Fruit fly (Drosophila melanogaster): ENCODE data around the gene RhoU.

RhoU gene

DNA sequence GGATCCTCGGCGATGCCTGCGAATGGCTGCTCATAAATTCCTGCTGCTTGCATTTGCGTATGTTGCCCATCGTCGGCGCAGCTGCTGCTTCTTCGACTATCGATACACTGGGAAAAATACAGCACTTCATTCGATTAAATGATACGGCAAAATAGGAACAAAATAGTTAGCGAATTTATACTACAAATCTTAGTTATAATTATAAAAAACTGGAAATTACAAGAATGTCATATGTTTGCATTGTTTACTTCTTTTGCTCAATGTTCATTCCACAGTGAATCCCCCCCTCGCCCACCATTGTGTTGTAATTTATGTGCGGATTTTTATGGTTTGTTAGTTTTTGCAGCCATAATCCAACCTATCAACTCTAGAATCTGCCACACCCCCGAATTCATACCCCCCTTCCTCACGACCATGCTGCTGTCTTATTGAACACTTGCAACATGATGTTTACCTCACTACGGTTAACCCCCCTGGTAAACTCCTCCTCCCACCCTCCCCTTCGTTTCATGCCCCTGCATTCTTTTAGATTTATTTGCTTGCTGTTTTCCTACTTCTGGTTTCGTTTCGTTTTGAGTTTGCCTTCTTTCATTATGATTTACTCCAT lies 19.5 kb downstream of the RhoU start:
- TF ChIP-seq h (GFP tag; optimal IDR thresholded peaks at IDR 0.05) (peak; percentile 30), HLH106 (tag; optimal IDR thresholded peaks at IDR 0.05) (peak; percentile 16), Jra (GFP tag; optimal IDR thresholded peaks at IDR 0.05) (no peak), ey (GFP tag; optimal IDR thresholded peaks at IDR 0.05) (peak; percentile 15), Hr78 (GFP tag; optimal IDR thresholded peaks at IDR 0.05) (no peak), rgr (GFP tag; optimal IDR thresholded peaks at IDR 0.05) (peak; percentile 10), jim (GFP tag; optimal IDR thresholded peaks at IDR 0.05) (no peak), Sp1 (GFP tag; optimal IDR thresholded peaks at IDR 0.05) (no peak), dl (GFP tag; optimal IDR thresholded peaks at IDR 0.05; ENCODE audit: insufficient read depth in 1 of 2, partially characterized antibody in 2 of 2) (no peak), sage (GFP tag; optimal IDR thresholded peaks at IDR 0.05) (no peak), psq (GFP tag; optimal IDR thresholded peaks at IDR 0.05) (peak; percentile 43), foxo (GFP tag; optimal IDR thresholded peaks at IDR 0.05) (peak in 1 of 2 experiments; percentile 8), OdsH (GFP tag; optimal IDR thresholded peaks at IDR 0.05) (no peak), Vsx2 (GFP tag; optimal IDR thresholded peaks at IDR 0.05; ENCODE audit: partially characterized antibody) (no peak), fru (GFP tag; optimal IDR thresholded peaks at IDR 0.05) (peak; percentile 20), CG32264 (GFP tag; optimal IDR thresholded peaks at IDR 0.05) (no peak), lola (GFP tag; optimal IDR thresholded peaks at IDR 0.05) (no peak), Dif (GFP tag; optimal IDR thresholded peaks at IDR 0.05; ENCODE audit: partially characterized antibody) (no peak), Dfd (GFP tag; optimal IDR thresholded peaks at IDR 0.05) (no peak)

dm6 chrX:10106562-10107147 lies 20.3 kb downstream of the RhoU start:
- TF ChIP-seq CrebA (GFP tag; optimal IDR thresholded peaks at IDR 0.05; ENCODE audit: borderline replicate concordance) (no peak), Sp1 (GFP tag; optimal IDR thresholded peaks at IDR 0.05) (no peak), OdsH (GFP tag; optimal IDR thresholded peaks at IDR 0.05) (no peak), Dfd (GFP tag; optimal IDR thresholded peaks at IDR 0.05) (no peak), sage (GFP tag; optimal IDR thresholded peaks at IDR 0.05) (no peak), h (GFP tag; optimal IDR thresholded peaks at IDR 0.05) (no peak), dl (GFP tag; optimal IDR thresholded peaks at IDR 0.05; ENCODE audit: insufficient read depth in 1 of 2, partially characterized antibody in 2 of 2) (no peak), Mio (GFP tag; optimal IDR thresholded peaks at IDR 0.05) (no peak)

dm6 chrX:10108286-10108685 lies 22.0 kb downstream of the RhoU start:
- TF ChIP-seq br (GFP tag; optimal IDR thresholded peaks at IDR 0.05) = no peak
- TF ChIP-seq OdsH (GFP tag; optimal IDR thresholded peaks at IDR 0.05) = no peak
- no peak for TF ChIP-seq pan (optimal IDR thresholded peaks at IDR 0.05)
- TF ChIP-seq Myc (optimal IDR thresholded peaks at IDR 0.05) = no peak
- TF ChIP-seq Dfd (GFP tag; optimal IDR thresholded peaks at IDR 0.05) = no peak
- TF ChIP-seq woc (GFP tag; optimal IDR thresholded peaks at IDR 0.05) = no peak
- TF ChIP-seq GATAd (GFP tag; optimal IDR thresholded peaks at IDR 0.05) = no peak
- TF ChIP-seq Mio (GFP tag; optimal IDR thresholded peaks at IDR 0.05) = no peak
- no peak for TF ChIP-seq fru (GFP tag; optimal IDR thresholded peaks at IDR 0.05)
- no peak for TF ChIP-seq Sp1 (GFP tag; optimal IDR thresholded peaks at IDR 0.05)
- no peak for TF ChIP-seq Hnf4 (GFP tag; optimal IDR thresholded peaks at IDR 0.05)

- no peak for TF ChIP-seq CG9705 (GFP tag; optimal IDR thresholded peaks at IDR 0.05)
- TF ChIP-seq ey (GFP tag; optimal IDR thresholded peaks at IDR 0.05) = no peak
- no peak for TF ChIP-seq Hr83 (GFP tag; optimal IDR thresholded peaks at IDR 0.05; ENCODE audit: poor library complexity, severe bottlenecking)
These were observed 24.6 kb downstream of the RhoU start for dm6 chrX:10110898-10111297.

dm6 chrX:10113910-10114790 lies 27.8 kb downstream of the RhoU start:
- no peak for TF ChIP-seq Abd-B (GFP tag; optimal IDR thresholded peaks at IDR 0.05)
- TF ChIP-seq h (GFP tag; optimal IDR thresholded peaks at IDR 0.05) = peak; percentile 83
- peak; percentile 77 for TF ChIP-seq ey (GFP tag; optimal IDR thresholded peaks at IDR 0.05)
- peak; percentile 76 for TF ChIP-seq br (GFP tag; optimal IDR thresholded peaks at IDR 0.05)
- TF ChIP-seq CG32264 (GFP tag; optimal IDR thresholded peaks at IDR 0.05) = peak; percentile 57
- no peak for TF ChIP-seq dl (GFP tag; optimal IDR thresholded peaks at IDR 0.05; ENCODE audit: insufficient read depth in 1 of 2, partially characterized antibody in 2 of 2)
- TF ChIP-seq GATAd (GFP tag; optimal IDR thresholded peaks at IDR 0.05) = no peak
- TF ChIP-seq HLH106 (tag; optimal IDR thresholded peaks at IDR 0.05) = peak; percentile 81
- TF ChIP-seq N (GFP tag; optimal IDR thresholded peaks at IDR 0.05) = no peak
- peak; percentile 75 for TF ChIP-seq OdsH (GFP tag; optimal IDR thresholded peaks at IDR 0.05)
- no peak for TF ChIP-seq Rel (GFP tag; optimal IDR thresholded peaks at IDR 0.05)
- no peak for TF ChIP-seq Rel (tag; optimal IDR thresholded peaks at IDR 0.05)
- no peak for TF ChIP-seq Hr83 (GFP tag; optimal IDR thresholded peaks at IDR 0.05; ENCODE audit: poor library complexity, severe bottlenecking)
- TF ChIP-seq rgr (GFP tag; optimal IDR thresholded peaks at IDR 0.05) = peak; percentile 72
- peak; percentile 54 for TF ChIP-seq Dfd (GFP tag; optimal IDR thresholded peaks at IDR 0.05)
- TF ChIP-seq CrebA (GFP tag; optimal IDR thresholded peaks at IDR 0.05; ENCODE audit: borderline replicate concordance) = no peak
- no peak for TF ChIP-seq lola (GFP tag; optimal IDR thresholded peaks at IDR 0.05)
- TF ChIP-seq Sp1 (GFP tag; optimal IDR thresholded peaks at IDR 0.05) = peak; percentile 78
- peak; percentile 74 for TF ChIP-seq woc (GFP tag; optimal IDR thresholded peaks at IDR 0.05)
- no peak for TF ChIP-seq brk (GFP tag; optimal IDR thresholded peaks at IDR 0.05)
- TF ChIP-seq CG9705 (GFP tag; optimal IDR thresholded peaks at IDR 0.05) = no peak
- peak; percentile 48 for TF ChIP-seq psq (GFP tag; optimal IDR thresholded peaks at IDR 0.05)
- peak in 1 of 2 experiments; percentile 82 for TF ChIP-seq foxo (GFP tag; optimal IDR thresholded peaks at IDR 0.05)
- TF ChIP-seq sv (GFP tag; optimal IDR thresholded peaks at IDR 0.05) = no peak
- no peak for TF ChIP-seq Vsx2 (GFP tag; optimal IDR thresholded peaks at IDR 0.05; ENCODE audit: partially characterized antibody)

Data from whole organism, wandering third instar larva.